Fruit fly (Drosophila melanogaster): ENCODE measurements around the gene Ipp.

Gene Ipp

DNA sequence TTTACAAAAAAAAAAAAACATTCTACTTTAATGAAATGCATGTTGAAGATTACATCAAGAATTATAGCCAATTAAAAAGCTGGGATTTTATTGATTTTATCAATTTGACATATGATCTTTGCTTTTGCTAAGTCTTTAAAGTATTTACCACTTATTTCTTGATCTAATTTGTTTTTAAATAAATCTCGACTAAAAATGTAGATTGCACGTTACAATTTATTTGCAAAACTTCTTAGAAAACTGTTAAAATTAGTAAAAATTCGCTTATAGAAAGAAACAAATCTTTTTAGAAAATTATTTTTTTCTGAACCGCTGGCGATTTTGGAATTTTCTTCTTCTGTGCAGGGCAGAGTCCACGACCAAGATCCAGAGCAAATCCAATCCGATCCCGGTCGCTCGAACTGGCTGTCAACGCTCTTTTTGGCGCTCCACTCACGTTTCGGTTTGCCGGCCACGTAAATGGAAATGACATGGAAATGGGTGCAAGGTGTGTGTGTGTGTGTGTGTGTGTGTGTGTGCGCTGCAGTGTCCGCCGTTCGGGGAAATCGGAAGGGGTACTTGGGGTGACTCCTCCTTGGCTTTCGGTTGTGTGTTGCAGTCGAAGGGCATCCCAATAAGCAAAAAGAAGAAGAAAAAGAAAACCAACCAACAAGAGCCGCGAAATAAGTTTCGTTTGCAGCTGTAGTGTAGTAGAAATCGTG is 43.7 kb downstream of the Ipp start:
- TF ChIP-seq tio (GFP tag; optimal IDR thresholded peaks at IDR 0.05): peak; percentile 28
- no peak for TF ChIP-seq crc (GFP tag; optimal IDR thresholded peaks at IDR 0.05)
- peak; percentile 38 for TF ChIP-seq phol (tag; optimal IDR thresholded peaks at IDR 0.05)
- TF ChIP-seq sens (GFP tag): peak; percentile 92
- TF ChIP-seq CG31441 (GFP tag; IDR thresholded peaks at IDR 0.05): peak; percentile 8; the same call in 1 of the 2 replicates
- TF ChIP-seq pan (optimal IDR thresholded peaks at IDR 0.05): no peak
- peak in 1 of 2 experiments; percentile 38 for TF ChIP-seq pan (GFP tag; optimal IDR thresholded peaks at IDR 0.05 in 1 of 2, IDR thresholded peaks at IDR 0.05 in 1 of 2)
- TF ChIP-seq CG11093 (GFP tag; IDR thresholded peaks at IDR 0.05): no peak
- peak; percentile 14 for TF ChIP-seq BtbVII (GFP tag; optimal IDR thresholded peaks at IDR 0.05)
- peak; percentile 8 for TF ChIP-seq bcd (GFP tag; optimal IDR thresholded peaks at IDR 0.05)
- TF ChIP-seq tap (tag; optimal IDR thresholded peaks at IDR 0.05): peak; percentile 13
- TF ChIP-seq CG30403 (GFP tag; optimal IDR thresholded peaks at IDR 0.05): peak; percentile 19
- peak; percentile 62; the same call in 2 of the 3 replicates for TF ChIP-seq ci (GFP tag; IDR thresholded peaks at IDR 0.05)
- peak; percentile 23 for TF ChIP-seq Oli (tag; optimal IDR thresholded peaks at IDR 0.05)
- peak; percentile 4 for TF ChIP-seq CG5180 (GFP tag; optimal IDR thresholded peaks at IDR 0.05)
- TF ChIP-seq CG15269 (tag; optimal IDR thresholded peaks at IDR 0.05): peak; percentile 16
- peak; percentile 31; the same call in 1 of the 2 replicates for TF ChIP-seq CG6689 (GFP tag; IDR thresholded peaks at IDR 0.05)
- TF ChIP-seq dpn (GFP tag; optimal IDR thresholded peaks at IDR 0.05): peak in 1 of 2 experiments; percentile 2
- peak; percentile 14 for TF ChIP-seq CG9727 (GFP tag; optimal IDR thresholded peaks at IDR 0.05)
- TF ChIP-seq CG42726 (GFP tag; IDR thresholded peaks at IDR 0.05; ENCODE audit: partially characterized antibody): no peak
- TF ChIP-seq Hr3 (GFP tag; optimal IDR thresholded peaks at IDR 0.05): peak; percentile 7
- peak; percentile 51 for TF ChIP-seq CG10979 (tag; optimal IDR thresholded peaks at IDR 0.05)
- TF ChIP-seq lilli (GFP tag; optimal IDR thresholded peaks at IDR 0.05): no peak
- peak; percentile 68 for TF ChIP-seq CG11504 (tag; optimal IDR thresholded peaks at IDR 0.05)
- TF ChIP-seq Rfx (GFP tag; IDR thresholded peaks at IDR 0.05): no peak
- TF ChIP-seq CG17328 (GFP tag; IDR thresholded peaks at IDR 0.05): 0 out of 2 replicates have a peak, but pooled peaks have one; percentile 43
- no peak for TF ChIP-seq E2f1 (GFP tag; IDR thresholded peaks at IDR 0.05)
- TF ChIP-seq Sry-δ (GFP tag; optimal IDR thresholded peaks at IDR 0.05): peak; percentile 0
- no peak for TF ChIP-seq nau (GFP tag; optimal IDR thresholded peaks at IDR 0.05)
- TF ChIP-seq Sox100B (GFP tag; optimal IDR thresholded peaks at IDR 0.05): peak; percentile 56
- TF ChIP-seq lmd (GFP tag; IDR thresholded peaks at IDR 0.05): 0 out of 2 replicates have a peak, but pooled peaks have one; percentile 5
- TF ChIP-seq CG12391 (tag; optimal IDR thresholded peaks at IDR 0.05): peak; percentile 15
- TF ChIP-seq ara (GFP tag; IDR thresholded peaks at IDR 0.05): peak; percentile 28; the same call in 1 of the 2 replicates
- TF ChIP-seq Dfd (GFP tag; optimal IDR thresholded peaks at IDR 0.05): peak in 1 of 2 experiments; percentile 89
- TF ChIP-seq Sox102F (GFP tag; optimal IDR thresholded peaks at IDR 0.05): peak; percentile 57
- peak; percentile 6 for TF ChIP-seq Med (GFP tag)
- TF ChIP-seq CG14441 (GFP tag; IDR thresholded peaks at IDR 0.05): no peak
- TF ChIP-seq kni (GFP tag; optimal IDR thresholded peaks at IDR 0.05): peak; percentile 39
- no peak for TF ChIP-seq CG8478 (optimal IDR thresholded peaks at IDR 0.05)
- no peak for TF ChIP-seq CG14050 (GFP tag; IDR thresholded peaks at IDR 0.05)
- no peak for TF ChIP-seq slou (GFP tag; optimal IDR thresholded peaks at IDR 0.05)
- peak; percentile 12 for TF ChIP-seq tin (GFP tag; optimal IDR thresholded peaks at IDR 0.05)
- TF ChIP-seq CkIIα-i1 (GFP tag; IDR thresholded peaks at IDR 0.05): no peak
- peak; percentile 12 for TF ChIP-seq CG4820 (GFP tag; optimal IDR thresholded peaks at IDR 0.05)
- peak; percentile 22 for TF ChIP-seq Ssrp (tag; optimal IDR thresholded peaks at IDR 0.05)
- TF ChIP-seq CG17359 (tag; optimal IDR thresholded peaks at IDR 0.05): peak; percentile 65
- TF ChIP-seq az2 (GFP tag; optimal IDR thresholded peaks at IDR 0.05): peak; percentile 4
- peak; percentile 4 for TF ChIP-seq trem (tag; optimal IDR thresholded peaks at IDR 0.05)
- TF ChIP-seq dmrt99B (tag; optimal IDR thresholded peaks at IDR 0.05): peak; percentile 59
- TF ChIP-seq CG7556 (GFP tag; optimal IDR thresholded peaks at IDR 0.05): peak; percentile 27
